Fruit fly (Drosophila melanogaster) whole organism, embryonic: ENCODE data around the gene CAH1.
A peak's percentile ranks its signal among the peaks of the same experiment; 100 is the strongest.

Experiments
- Asciz ChIP-seq: fragments of 200-800 bp; sonication (Bioruptor generic); optimal IDR thresholded peaks from 2 replicates; lab custom pipeline; 2017; ENCODE audit warnings: missing biosample characterization, mild to moderate bottlenecking, missing genetic modification characterization, missing genetic modification reagents
- Bdp1 ChIP-seq: fragments of 200-800 bp; sonication (Bioruptor generic); optimal IDR thresholded peaks from 3 replicates; lab custom pipeline; 2016; ENCODE audit warnings: missing biosample characterization, missing genetic modification characterization
- CG10209 ChIP-seq: fragments of 200-800 bp; sonication (Bioruptor generic); optimal IDR thresholded peaks from 3 replicates; lab custom pipeline; 2017; ENCODE audit warnings: missing biosample characterization, mild to moderate bottlenecking, missing genetic modification characterization, missing genetic modification reagents
- CG10543 ChIP-seq: fragments of 200-800 bp; sonication (Bioruptor generic); optimal IDR thresholded peaks from 3 replicates; lab custom pipeline; 2017; ENCODE audit warnings: missing biosample characterization, mild to moderate bottlenecking, missing genetic modification characterization, moderate library complexity
- CG10565 ChIP-seq: fragments of 200-800 bp; sonication (Bioruptor generic); optimal IDR thresholded peaks from 3 replicates; lab custom pipeline; 2016; ENCODE audit warnings: missing biosample characterization, mild to moderate bottlenecking, missing genetic modification characterization
- CG11247 ChIP-seq: fragments of 200-800 bp; sonication (Bioruptor generic); IDR thresholded peaks from 2 replicates; pipeline ENCODE4 v1.3.6; 2022; ENCODE audit warnings: missing biosample characterization, missing genetic modification characterization
- CG12071 ChIP-seq: fragments of 200-800 bp; sonication (Bioruptor generic); optimal IDR thresholded peaks from 3 replicates; lab custom pipeline; 2018; ENCODE audit warnings: missing biosample characterization, mild to moderate bottlenecking, missing genetic modification characterization
- CG14860 ChIP-seq: fragments of 200-800 bp; sonication (Bioruptor generic); IDR thresholded peaks from 3 replicates; pipeline ENCODE4 v1.3.6; 2022; ENCODE audit warnings: missing biosample characterization, missing genetic modification characterization; ENCODE audit not compliant: partially characterized antibody
- CG15011 ChIP-seq: fragments of 200-800 bp; sonication (Bioruptor generic); optimal IDR thresholded peaks from 3 replicates; lab custom pipeline; 2018; ENCODE audit warnings: missing biosample characterization, mild to moderate bottlenecking, missing genetic modification characterization
- CG15073 ChIP-seq: fragments of 200-800 bp; sonication (Bioruptor generic); optimal IDR thresholded peaks from 2 replicates; lab custom pipeline; 2016; ENCODE audit warnings: missing biosample characterization, missing genetic modification characterization
- CG15514 ChIP-seq: fragments of 200-800 bp; sonication (Bioruptor generic); optimal IDR thresholded peaks from 3 replicates; lab custom pipeline; 2017; ENCODE audit warnings: missing biosample characterization, missing genetic modification characterization, mild to moderate bottlenecking, moderate library complexity, missing genetic modification reagents
- CG16863 ChIP-seq: fragments of 200-800 bp; sonication (Bioruptor generic); optimal IDR thresholded peaks from 3 replicates; lab custom pipeline; 2016; ENCODE audit warnings: missing biosample characterization, missing genetic modification characterization
- CG17361 ChIP-seq: fragments of 200-800 bp; sonication (Bioruptor generic); IDR thresholded peaks from 3 replicates; pipeline ENCODE4 v1.3.6; 2022; ENCODE audit warnings: missing biosample characterization, missing genetic modification characterization
- CG17612 ChIP-seq: fragments of 200-800 bp; sonication (Bioruptor generic); IDR thresholded peaks from 2 replicates; pipeline ENCODE4 v1.3.6; 2022; ENCODE audit warnings: missing biosample characterization, missing genetic modification characterization
- CG1832 ChIP-seq: fragments of 200-800 bp; sonication (Bioruptor generic); optimal IDR thresholded peaks from 2 replicates; lab custom pipeline; 2017; ENCODE audit warnings: missing biosample characterization, mild to moderate bottlenecking, missing genetic modification characterization, inconsistent platforms
- CG31365 ChIP-seq: fragments of 200-800 bp; sonication (Bioruptor generic); optimal IDR thresholded peaks from 2 replicates; lab custom pipeline; 2018; ENCODE audit warnings: missing biosample characterization, mild to moderate bottlenecking, missing genetic modification characterization
- CG32772 ChIP-seq: fragments of 200-800 bp; sonication (Bioruptor generic); IDR thresholded peaks from 2 replicates; pipeline ENCODE4 v1.3.6; 2022; ENCODE audit warnings: missing biosample characterization, missing genetic modification characterization
- CG3995 ChIP-seq: fragments of 200-800 bp; sonication (Bioruptor generic); optimal IDR thresholded peaks from 3 replicates; lab custom pipeline; 2016; ENCODE audit warnings: missing biosample characterization, missing genetic modification characterization
- CG5245 ChIP-seq: fragments of 200-800 bp; sonication (Bioruptor generic); optimal IDR thresholded peaks from 3 replicates; lab custom pipeline; 2016; ENCODE audit warnings: missing biosample characterization, missing genetic modification characterization
- CG5953 ChIP-seq: fragments of 200-800 bp; sonication (Bioruptor generic); IDR thresholded peaks from 2 replicates; pipeline ENCODE4 v1.3.6; 2022; ENCODE audit warnings: missing biosample characterization, missing genetic modification characterization
- CG8388 ChIP-seq: fragments of 200-800 bp; sonication (Bioruptor generic); optimal IDR thresholded peaks from 2 replicates; lab custom pipeline; 2019; ENCODE audit warnings: missing biosample characterization, mild to moderate bottlenecking, missing genetic modification characterization, moderate library complexity
- Doc3 ChIP-seq: fragments of 200-800 bp; sonication (Bioruptor generic); IDR thresholded peaks from 3 replicates; pipeline ENCODE4 v1.3.6; 2022; ENCODE audit warnings: missing biosample characterization, missing genetic modification characterization; ENCODE audit not compliant: partially characterized antibody
- Fer3 ChIP-seq: fragments of 200-800 bp; sonication (Bioruptor generic); optimal IDR thresholded peaks from 2 replicates; lab custom pipeline; 2018; ENCODE audit warnings: missing biosample characterization, mild to moderate bottlenecking, missing genetic modification characterization, moderate library complexity
- GATAe ChIP-seq: fragments of 200-800 bp; sonication (Bioruptor generic); conservative IDR thresholded peaks from 2 replicates; pipeline ENCODE4 v1.3.6; 2022; ENCODE audit warnings: missing biosample characterization, missing genetic modification characterization
- HHEX ChIP-seq: fragments of 200-800 bp; sonication (Bioruptor generic); optimal IDR thresholded peaks from 3 replicates; lab custom pipeline; 2017; ENCODE audit warnings: missing biosample characterization, mild to moderate bottlenecking, missing genetic modification characterization, missing genetic modification reagents
- HLH4C ChIP-seq: fragments of 200-800 bp; sonication (Bioruptor generic); IDR thresholded peaks from 3 replicates; pipeline ENCODE4 v1.3.6; 2022; ENCODE audit warnings: missing biosample characterization, missing genetic modification characterization; ENCODE audit not compliant: partially characterized antibody
- Hsf ChIP-seq: fragments of 200-800 bp; sonication (Bioruptor generic); optimal IDR thresholded peaks from 3 replicates; lab custom pipeline; 2016; ENCODE audit warnings: missing biosample characterization, missing genetic modification characterization
- Kr ChIP-seq: fragments of 200-800 bp; sonication (Bioruptor generic); optimal IDR thresholded peaks from 2 replicates; lab custom pipeline; 2017; ENCODE audit warnings: missing biosample characterization, mild to moderate bottlenecking, missing genetic modification characterization
- MESR4 ChIP-seq: fragments of 200-800 bp; sonication (Bioruptor generic); optimal IDR thresholded peaks from 2 replicates; lab custom pipeline; 2018; ENCODE audit warnings: missing biosample characterization, mild to moderate bottlenecking, missing genetic modification characterization, moderate library complexity
- Mad ChIP-seq: fragments of 200-800 bp; sonication (Bioruptor generic); optimal IDR thresholded peaks from 2 replicates; lab custom pipeline; 2016; ENCODE audit warnings: missing biosample characterization, missing genetic modification characterization
- Med ChIP-seq: fragments of 200-800 bp; sonication (Bioruptor generic); peaks from one replicate; lab custom pipeline; 2016; ENCODE audit warnings: missing biosample characterization, missing genetic modification characterization, mild to moderate bottlenecking, inconsistent platforms, moderate library complexity
- Neu2 ChIP-seq: fragments of 200-800 bp; sonication (Bioruptor generic); optimal IDR thresholded peaks from 3 replicates; lab custom pipeline; 2016; ENCODE audit warnings: missing biosample characterization, missing genetic modification characterization, borderline replicate concordance
- Sry-δ ChIP-seq: fragments of 200-800 bp; sonication (Bioruptor generic); optimal IDR thresholded peaks from 2 replicates; lab custom pipeline; 2016; ENCODE audit warnings: missing biosample characterization, missing genetic modification characterization
- Tbp ChIP-seq: fragments of >200 bp; optimal IDR thresholded peaks from 2 replicates; lab custom pipeline; 2018; ENCODE audit warnings: missing biosample characterization, missing genetic modification characterization
- Usf ChIP-seq: fragments of 200-800 bp; sonication (Bioruptor generic); optimal IDR thresholded peaks from 2 replicates; lab custom pipeline; 2017; ENCODE audit warnings: missing genotype, missing biosample characterization, missing genetic modification characterization
- Xbp1 ChIP-seq: fragments of 200-800 bp; sonication (Bioruptor generic); optimal IDR thresholded peaks from 3 replicates; lab custom pipeline; 2016; ENCODE audit warnings: missing biosample characterization, mild to moderate bottlenecking, missing genetic modification characterization
- ab ChIP-seq: fragments of 200-800 bp; sonication (Bioruptor generic); optimal IDR thresholded peaks from 2 replicates; lab custom pipeline; 2016; ENCODE audit warnings: missing biosample characterization, missing genetic modification characterization
- amos ChIP-seq: fragments of 200-800 bp; sonication (Bioruptor generic); IDR thresholded peaks from 2 replicates; pipeline ENCODE4 v1.3.6; 2022; ENCODE audit warnings: missing biosample characterization, missing genetic modification characterization; ENCODE audit not compliant: partially characterized antibody
- bigmax ChIP-seq: fragments of 200-800 bp; sonication (Bioruptor generic); optimal IDR thresholded peaks from 2 replicates; lab custom pipeline; 2018; ENCODE audit warnings: missing biosample characterization, mild to moderate bottlenecking, missing genetic modification characterization
- bowl ChIP-seq: fragments of 200-800 bp; sonication (Bioruptor generic); IDR thresholded peaks from 2 replicates; pipeline ENCODE4 v1.3.6; 2022; ENCODE audit warnings: missing biosample characterization, missing genetic modification characterization
- chif ChIP-seq, 2 experiments: fragments of 200-800 bp; sonication (Bioruptor generic); optimal IDR thresholded peaks; 3 replicates each; lab custom pipeline; 2016; ENCODE audit warnings: missing biosample characterization in 2 of 2, missing genetic modification characterization in 2 of 2
- cwo ChIP-seq: fragments of 200-800 bp; sonication (Bioruptor generic); optimal IDR thresholded peaks from 3 replicates; lab custom pipeline; 2017; ENCODE audit warnings: missing biosample characterization, missing genetic modification characterization, mild to moderate bottlenecking, moderate library complexity, missing genetic modification reagents
- dm ChIP-seq: fragments of 200-800 bp; sonication (Bioruptor generic); optimal IDR thresholded peaks from 3 replicates; lab custom pipeline; 2016; ENCODE audit warnings: missing biosample characterization, missing genetic modification characterization
- eve ChIP-seq, 2 experiments: fragments of >200 bp; optimal IDR thresholded peaks; 2 replicates each; lab custom pipeline; 2017; ENCODE audit warnings: missing biosample characterization in 2 of 2, missing genetic modification characterization in 2 of 2
- fd3F ChIP-seq: fragments of 200-800 bp; sonication (Bioruptor generic); optimal IDR thresholded peaks from 2 replicates; lab custom pipeline; 2018; ENCODE audit warnings: missing biosample characterization, mild to moderate bottlenecking, missing genetic modification characterization, moderate library complexity
- grn ChIP-seq: fragments of 200-800 bp; sonication (Bioruptor generic); optimal IDR thresholded peaks from 3 replicates; lab custom pipeline; 2017; ENCODE audit warnings: missing biosample characterization, missing genetic modification characterization
- gt ChIP-seq: fragments of 200-800 bp; sonication (Bioruptor generic); IDR thresholded peaks from 2 replicates; pipeline ENCODE4 v1.3.6; 2022; ENCODE audit warnings: missing biosample characterization, missing genetic modification characterization
- jumu ChIP-seq: fragments of 200-800 bp; sonication (Bioruptor generic); optimal IDR thresholded peaks from 3 replicates; lab custom pipeline; 2016; ENCODE audit warnings: missing biosample characterization, missing genetic modification characterization
- nmo ChIP-seq: fragments of 200-800 bp; sonication (Bioruptor generic); optimal IDR thresholded peaks from 2 replicates; lab custom pipeline; 2018; ENCODE audit warnings: missing biosample characterization, mild to moderate bottlenecking, missing genetic modification characterization, moderate library complexity
- ro ChIP-seq: fragments of 200-800 bp; sonication (Bioruptor generic); IDR thresholded peaks from 2 replicates; pipeline ENCODE4 v1.3.6; 2022; ENCODE audit warnings: missing biosample characterization, missing genetic modification characterization
- sens ChIP-seq: fragments of 200-800 bp; sonication (Bioruptor generic); peaks from one replicate; lab custom pipeline; 2016; ENCODE audit warnings: missing biosample characterization, missing genetic modification characterization

Gene CAH1

dm6 chr2L:13784155-13784681 is 19.2 kb upstream of the CAH1 start, which contains the start of gene CG16890 (continued):
- TF ChIP-seq Neu2 (GFP tag; lab: Kevin White, UChicago) (no peak), CG17612 (GFP tag; lab: Robert Waterston, UW) (no peak), Bdp1 (no peak), CG16863 (GFP tag; lab: Kevin White, UChicago) (peak; percentile 10), chif (GFP tag; optimal IDR thresholded peaks at IDR 0.05; lab: Kevin White, UChicago) (no peak), CG10209 (GFP tag; lab: Kevin White, UChicago) (no peak), bigmax (no peak), HHEX (GFP tag; lab: Kevin White, UChicago) (no peak), jumu (GFP tag; lab: Kevin White, UChicago) (no peak), CG31365 (no peak), CG15011 (GFP tag; lab: Kevin White, UChicago) (no peak), dm (GFP tag; lab: Kevin White, UChicago) (no peak), CG10543 (no peak), eve (GFP tag; optimal IDR thresholded peaks at IDR 0.05; lab: Kevin White, UChicago) (no peak), Doc3 (GFP tag; lab: Robert Waterston, UW) (0 out of 3 replicates have a peak, but pooled peaks have one; percentile 27), Kr (GFP tag; lab: Kevin White, UChicago) (no peak), CG10565 (GFP tag; lab: Kevin White, UChicago) (no peak), grn (peak; percentile 28), Xbp1 (GFP tag; lab: Kevin White, UChicago) (no peak), CG14860 (GFP tag; lab: Robert Waterston, UW) (0 out of 3 replicates have a peak, but pooled peaks have one; percentile 7), Mad (GFP tag; lab: Kevin White, UChicago) (no peak), amos (no peak), gt (no peak), GATAe (GFP tag; lab: Robert Waterston, UW) (peak; percentile 65), Tbp (GFP tag; lab: Kevin White, UChicago) (no peak), nmo (no peak), CG15514 (GFP tag; lab: Kevin White, UChicago) (peak; percentile 17), CG11247 (no peak), CG12071 (GFP tag; lab: Kevin White, UChicago) (no peak), fd3F (GFP tag; lab: Kevin White, UChicago) (no peak), CG15073 (GFP tag; lab: Kevin White, UChicago) (no peak), Fer3 (tag; lab: Kevin White, UChicago) (no peak), Med (no peak), CG3995 (GFP tag; lab: Kevin White, UChicago) (peak; percentile 81), HLH4C (GFP tag; lab: Robert Waterston, UW) (peak; percentile 53; the same call in 2 of the 3 replicates), CG1832 (GFP tag; lab: Kevin White, UChicago) (no peak), ro (GFP tag; lab: Robert Waterston, UW) (no peak), sens (no peak), CG32772 (GFP tag; lab: Robert Waterston, UW) (no peak), Hsf (GFP tag; lab: Kevin White, UChicago) (no peak), CG5245 (GFP tag; lab: Kevin White, UChicago) (no peak), CG17361 (GFP tag; lab: Robert Waterston, UW) (no peak), Sry-δ (GFP tag; lab: Kevin White, UChicago) (no peak), Asciz (GFP tag; lab: Kevin White, UChicago) (no peak), ab (GFP tag; lab: Kevin White, UChicago) (no peak), bowl (GFP tag; lab: Robert Waterston, UW) (no peak), cwo (GFP tag; lab: Kevin White, UChicago) (no peak), CG5953 (no peak), CG8388 (GFP tag; lab: Kevin White, UChicago) (no peak), Usf (GFP tag; lab: Kevin White, UChicago) (no peak), MESR4 (GFP tag; lab: Kevin White, UChicago) (peak; percentile 90)
